Worm (Caenorhabditis elegans) whole organism, L4/young adult: ENCODE data around the gene lido-4.

Experiments used
- W03F9.2 ChIP-seq: fragments of 150-350 bp; optimal IDR thresholded peaks from 2 replicates; lab custom pipeline; 2014; ENCODE audit warnings: missing biosample characterization, missing genetic modification characterization
- dao-5 ChIP-seq: sonication (generic microtip); optimal IDR thresholded peaks from 2 replicates; lab custom pipeline; 2016; ENCODE audit warnings: missing genotype, missing genetic modification characterization, moderate library complexity, missing compliant biosample characterization
- him-1 ChIP-seq: sonication (generic microtip); optimal IDR thresholded peaks from 2 replicates; lab custom pipeline; 2016; ENCODE audit warnings: missing genotype, missing genetic modification reagents, missing genetic modification characterization, missing compliant biosample characterization

ce11 chrX:17100656-17101055 lies 6.9 kb downstream of the lido-4 start, which contains the start of gene lido-2:
- no peak for TF ChIP-seq dao-5
- no peak for TF ChIP-seq W03F9.2
- no peak for TF ChIP-seq him-1 (tag; lab: Kevin White, UChicago)
